Worm (Caenorhabditis elegans): ENCODE measurements around the gene C05C8.1.

Gene C05C8.1

ce11 chrV:7230847-7231246, 8.7 kb upstream of the C05C8.1 start, which contains the start of the genes gei-6 and krr-1 (continued):
- no peak for TF ChIP-seq nhr-28 (tag; optimal IDR thresholded peaks at IDR 0.05)
- TF ChIP-seq mls-2 (tag; optimal IDR thresholded peaks at IDR 0.05), result peak; percentile 87
- peak; percentile 76 for TF ChIP-seq tbx-8 (GFP tag; optimal IDR thresholded peaks at IDR 0.05)

ce11 chrV:7231524-7231923, 8.0 kb upstream of the C05C8.1 start:
- TF ChIP-seq zip-8 (tag; optimal IDR thresholded peaks at IDR 0.05) (no peak), elt-3 (tag; optimal IDR thresholded peaks at IDR 0.05) (no peak), hlh-1 (tag; optimal IDR thresholded peaks at IDR 0.05) (no peak), lsy-2 (tag; optimal IDR thresholded peaks at IDR 0.05) (no peak), flh-1 (GFP tag; optimal IDR thresholded peaks at IDR 0.05) (no peak), cnd-1 (tag; optimal IDR thresholded peaks at IDR 0.05) (no peak), nhr-2 (tag; optimal IDR thresholded peaks at IDR 0.05) (no peak), lin-13 (tag; optimal IDR thresholded peaks at IDR 0.05) (no peak), ham-2 (GFP tag; optimal IDR thresholded peaks at IDR 0.05) (no peak), tbx-8 (GFP tag; optimal IDR thresholded peaks at IDR 0.05) (no peak), nhr-76 (tag; optimal IDR thresholded peaks at IDR 0.05) (no peak)

DNA sequence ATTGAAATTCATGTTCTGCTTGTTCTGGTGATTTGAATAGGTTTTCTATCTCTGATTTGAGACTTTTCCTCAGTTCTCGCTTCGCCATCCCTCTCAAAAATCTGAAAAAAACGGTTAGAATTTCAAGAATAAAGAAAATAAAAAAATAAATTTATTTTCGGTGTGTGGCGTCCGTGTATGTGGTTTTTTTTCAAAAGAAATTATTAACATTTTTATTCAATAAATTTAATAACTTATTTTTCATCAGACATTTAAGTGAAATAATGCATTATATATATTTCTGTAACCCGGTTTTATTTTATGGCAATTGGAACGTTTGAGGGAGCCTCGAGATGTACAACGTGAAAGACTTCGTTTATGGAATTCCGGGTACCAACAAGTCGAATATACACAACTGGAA, 4.8 kb upstream of the C05C8.1 start, which contains the start of gene C05C8.5:
Gene C05C8.5 (minus strand): TSS at position 101 of the 400 bp plus-strand sequence.
- no peak for TF ChIP-seq ceh-39 (tag; optimal IDR thresholded peaks at IDR 0.05)
- no peak for TF ChIP-seq mls-2 (tag; optimal IDR thresholded peaks at IDR 0.05)
- no peak for TF ChIP-seq ceh-43 (GFP tag; optimal IDR thresholded peaks at IDR 0.05)
- TF ChIP-seq ces-1 (GFP tag; optimal IDR thresholded peaks at IDR 0.05), result no peak
- no peak for TF ChIP-seq ham-2 (GFP tag; optimal IDR thresholded peaks at IDR 0.05)
- TF ChIP-seq cnd-1 (tag; optimal IDR thresholded peaks at IDR 0.05), result no peak
- TF ChIP-seq elt-3 (tag; optimal IDR thresholded peaks at IDR 0.05), result no peak
- no peak for TF ChIP-seq pha-4 (tag; optimal IDR thresholded peaks at IDR 0.05)
- no peak for TF ChIP-seq ztf-11 (tag; optimal IDR thresholded peaks at IDR 0.05)
- TF ChIP-seq blmp-1 (tag; optimal IDR thresholded peaks at IDR 0.05), result no peak
- TF ChIP-seq sem-2 (GFP tag; optimal IDR thresholded peaks at IDR 0.05), result no peak
- no peak for TF ChIP-seq unc-39 (tag; optimal IDR thresholded peaks at IDR 0.05)
- no peak for TF ChIP-seq elt-1 (tag; optimal IDR thresholded peaks at IDR 0.05; ENCODE audit: borderline replicate concordance, insufficient read depth)
- TF ChIP-seq M03D4.4 (tag; optimal IDR thresholded peaks at IDR 0.05), result no peak
- no peak for TF ChIP-seq bed-3 (GFP tag; optimal IDR thresholded peaks at IDR 0.05)
- TF ChIP-seq hlh-1 (tag; optimal IDR thresholded peaks at IDR 0.05), result no peak

- TF ChIP-seq ztf-11 (tag; optimal IDR thresholded peaks at IDR 0.05) (no peak), blmp-1 (tag; optimal IDR thresholded peaks at IDR 0.05) (no peak), mep-1 (tag; optimal IDR thresholded peaks at IDR 0.05) (no peak), cnd-1 (tag; optimal IDR thresholded peaks at IDR 0.05) (no peak)
Measured at ce11 chrV:7236694-7237093, 2.9 kb upstream of the C05C8.1 start.

- no peak for TF ChIP-seq M03D4.4 (tag; optimal IDR thresholded peaks at IDR 0.05)
- TF ChIP-seq snpc-4 (tag; optimal IDR thresholded peaks at IDR 0.05), result no peak
- no peak for TF ChIP-seq mls-2 (tag; optimal IDR thresholded peaks at IDR 0.05)
- no peak for TF ChIP-seq ceh-83 (GFP tag; optimal IDR thresholded peaks at IDR 0.05)
Measured at ce11 chrV:7237094-7237132, 2.7 kb upstream of the C05C8.1 start, which contains the start of gene hpo-9. Gene hpo-9, minus strand, starts transcription at chrV:7237130.

ce11 chrV:7237133-7237532, 2.4 kb upstream of the C05C8.1 start, which contains the start of gene hyls-1:
Gene hyls-1, plus strand, starts transcription at chrV:7237381.
- TF ChIP-seq ces-1 (GFP tag; optimal IDR thresholded peaks at IDR 0.05) (peak; percentile 73), bed-3 (GFP tag; optimal IDR thresholded peaks at IDR 0.05) (no peak), nhr-28 (tag; optimal IDR thresholded peaks at IDR 0.05) (no peak), ceh-43 (GFP tag; optimal IDR thresholded peaks at IDR 0.05) (no peak), blmp-1 (tag; optimal IDR thresholded peaks at IDR 0.05) (no peak), ceh-39 (tag; optimal IDR thresholded peaks at IDR 0.05) (peak; percentile 62), drap-1 (GFP tag; optimal IDR thresholded peaks at IDR 0.05) (no peak), lsy-2 (tag; optimal IDR thresholded peaks at IDR 0.05) (peak; percentile 76), nhr-237 (tag; optimal IDR thresholded peaks at IDR 0.05) (peak; percentile 82), sptf-1 (tag; optimal IDR thresholded peaks at IDR 0.05) (no peak), tbx-8 (GFP tag; optimal IDR thresholded peaks at IDR 0.05) (no peak), pha-4 (tag; optimal IDR thresholded peaks at IDR 0.05) (peak; percentile 42), elt-3 (tag; optimal IDR thresholded peaks at IDR 0.05) (no peak), unc-120 (tag; optimal IDR thresholded peaks at IDR 0.05; ENCODE audit: poor library complexity, severe bottlenecking) (peak; percentile 93), M03D4.4 (tag; optimal IDR thresholded peaks at IDR 0.05) (no peak), nhr-76 (tag; optimal IDR thresholded peaks at IDR 0.05) (no peak), ztf-11 (tag; optimal IDR thresholded peaks at IDR 0.05) (no peak), lin-32 (GFP tag; optimal IDR thresholded peaks at IDR 0.05) (no peak), nhr-12 (tag; optimal IDR thresholded peaks at IDR 0.05) (no peak), mab-5 (tag; optimal IDR thresholded peaks at IDR 0.05) (peak; percentile 10), hlh-1 (tag; optimal IDR thresholded peaks at IDR 0.05) (peak; percentile 21), nhr-2 (tag; optimal IDR thresholded peaks at IDR 0.05) (peak; percentile 9), elt-1 (tag; optimal IDR thresholded peaks at IDR 0.05; ENCODE audit: borderline replicate concordance, insufficient read depth) (no peak), lin-13 (tag; optimal IDR thresholded peaks at IDR 0.05) (peak; percentile 33), ham-2 (GFP tag; optimal IDR thresholded peaks at IDR 0.05) (no peak), sem-2 (GFP tag; optimal IDR thresholded peaks at IDR 0.05) (no peak), mep-1 (tag; optimal IDR thresholded peaks at IDR 0.05) (peak; percentile 64), cnd-1 (tag; optimal IDR thresholded peaks at IDR 0.05) (no peak), unc-39 (tag; optimal IDR thresholded peaks at IDR 0.05) (no peak)

Measured in whole organism, mixed stage, embryonic.